Worm (Caenorhabditis elegans): ENCODE results near the gene C44B11.1.

C44B11.1 gene

DNA sequence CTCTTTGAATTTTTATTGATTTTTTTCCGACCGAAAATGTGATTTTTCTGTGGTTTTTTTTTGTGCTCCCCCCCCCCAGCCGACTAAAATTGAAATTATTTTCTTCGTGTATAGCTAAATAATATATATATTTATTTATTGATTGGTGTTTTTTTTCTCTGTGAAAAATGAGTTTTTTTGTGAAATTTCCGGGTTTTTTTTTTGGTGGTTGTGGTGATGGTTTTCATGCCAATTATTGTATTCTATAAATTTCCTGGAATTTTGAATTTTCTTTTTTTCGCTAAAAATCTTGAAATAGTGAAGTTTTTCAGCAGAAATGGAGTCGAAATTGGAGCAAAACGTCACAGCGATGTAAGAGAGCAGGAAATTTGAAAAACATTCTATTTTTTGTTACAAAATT, 28.3 kb downstream of the C44B11.1 start, which contains the start of gene lmtr-5:
Gene lmtr-5 (plus strand): TSS at position 301 of the 400 bp plus-strand sequence.
- TF ChIP-seq lin-40 (tag; optimal IDR thresholded peaks at IDR 0.05) (no peak), attf-6 (GFP tag; IDR thresholded peaks at IDR 0.05) (no peak), ceh-27 (GFP tag; optimal IDR thresholded peaks at IDR 0.05) (no peak), snpc-3.4 (tag; optimal IDR thresholded peaks at IDR 0.05) (no peak), rcor-1 (GFP tag; IDR thresholded peaks at IDR 0.05) (no peak), sptf-2 (GFP tag; optimal IDR thresholded peaks at IDR 0.05) (no peak), mxl-1 (tag; optimal IDR thresholded peaks at IDR 0.05) (no peak)

DNA sequence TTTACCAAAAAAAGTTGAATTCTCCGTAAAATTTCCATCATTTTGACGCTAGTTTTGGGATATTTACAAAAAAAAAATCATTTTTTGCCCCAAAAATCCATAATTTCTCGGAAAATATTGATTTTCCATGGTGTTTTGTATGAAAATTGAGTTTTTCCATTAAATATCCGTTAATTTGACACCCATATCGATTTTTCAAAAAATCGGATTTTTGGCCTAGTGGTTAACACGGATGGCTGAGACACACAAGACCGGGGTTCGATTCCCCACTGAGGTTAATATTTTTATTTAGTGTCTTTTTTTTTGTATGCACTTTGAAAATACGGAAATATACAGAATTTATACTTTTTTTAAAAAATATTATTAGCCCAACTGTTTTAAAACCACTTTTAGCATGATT, 30.2 kb downstream of the C44B11.1 start:
- no peak for TF ChIP-seq somi-1 (GFP tag; optimal IDR thresholded peaks at IDR 0.05)
- TF ChIP-seq tbp1 (GFP tag; optimal IDR thresholded peaks at IDR 0.05), result peak; percentile 76
- no peak for TF ChIP-seq lin-26 (GFP tag; IDR thresholded peaks at IDR 0.05)
- no peak for TF ChIP-seq F52B5.7 (tag; optimal IDR thresholded peaks at IDR 0.05)
- TF ChIP-seq B0261.1 (tag; optimal IDR thresholded peaks at IDR 0.05), result peak; percentile 50
- TF ChIP-seq snpc-4 (GFP tag; optimal IDR thresholded peaks at IDR 0.05), result no peak
- no peak for TF ChIP-seq snpc-4 (tag; optimal IDR thresholded peaks at IDR 0.05)
- TF ChIP-seq ztf-6 (GFP tag; IDR thresholded peaks at IDR 0.05), result no peak
- no peak for TF ChIP-seq rpc-1 (optimal IDR thresholded peaks at IDR 0.05)
- TF ChIP-seq rpc-1 (tag; optimal IDR thresholded peaks at IDR 0.05), result peak; percentile 64
- TF ChIP-seq C06A6.2 (GFP tag; conservative IDR thresholded peaks at IDR 0.05), result no peak
- TF ChIP-seq hmg-1.2 (GFP tag; IDR thresholded peaks at IDR 0.05), result 0 out of 2 replicates have a peak, but pooled peaks have one; percentile 20

DNA sequence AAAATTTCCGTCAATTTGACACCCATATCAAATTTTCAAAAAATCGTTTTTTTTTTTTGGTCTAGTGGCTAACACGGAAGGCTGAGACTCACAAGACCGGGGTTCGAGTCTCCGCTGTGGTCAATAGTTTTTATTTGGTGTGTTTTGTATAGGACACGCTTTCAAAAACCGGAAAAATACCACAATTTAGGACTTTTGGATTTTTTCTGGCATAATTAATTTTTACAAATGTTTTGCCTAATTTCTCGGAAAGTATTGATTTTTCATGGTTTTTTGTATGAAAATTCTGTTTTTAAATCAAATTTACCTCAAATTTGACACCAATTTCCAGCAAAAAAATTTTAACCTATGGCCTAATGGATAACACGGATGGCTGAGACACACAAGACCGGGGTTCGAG, 30.9 kb downstream of the C44B11.1 start, which contains the start of gene mks-1:
Gene mks-1 (plus strand): TSS at position 301 of the 400 bp plus-strand sequence.
- peak; percentile 15 for TF ChIP-seq him-1 (tag; optimal IDR thresholded peaks at IDR 0.05)
- TF ChIP-seq tbp1 (GFP tag; optimal IDR thresholded peaks at IDR 0.05), result peak; percentile 71
- TF ChIP-seq B0035.1 (tag; optimal IDR thresholded peaks at IDR 0.05), result no peak

DNA sequence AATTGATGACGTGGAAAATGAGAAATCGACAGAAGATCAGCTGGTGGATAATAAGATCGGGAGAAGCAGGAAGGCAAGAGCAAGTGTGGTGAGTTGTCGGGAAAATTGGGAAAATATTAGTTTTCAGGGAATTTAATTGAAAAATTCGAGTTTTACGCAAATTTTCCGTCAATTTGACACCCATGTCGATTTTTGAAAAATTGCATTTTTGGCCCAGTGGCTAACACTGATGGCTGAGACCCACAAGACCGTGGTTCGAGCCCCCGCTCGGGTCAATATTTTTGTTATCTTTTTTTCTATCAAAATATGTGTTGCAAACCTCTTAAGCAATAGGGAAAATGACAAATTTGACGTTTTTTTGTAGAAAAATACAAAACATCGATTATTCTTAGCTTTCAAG, 33.5 kb downstream of the C44B11.1 start:
- peak; percentile 36 for TF ChIP-seq rpc-1 (optimal IDR thresholded peaks at IDR 0.05)
- peak; percentile 66 for TF ChIP-seq rpc-1 (tag; optimal IDR thresholded peaks at IDR 0.05)
- TF ChIP-seq lin-26 (GFP tag; IDR thresholded peaks at IDR 0.05), result no peak
- TF ChIP-seq B0261.1 (tag; optimal IDR thresholded peaks at IDR 0.05), result peak; percentile 54
- peak; percentile 80 for TF ChIP-seq tbp1 (GFP tag; optimal IDR thresholded peaks at IDR 0.05)
- no peak for TF ChIP-seq him-1 (tag; optimal IDR thresholded peaks at IDR 0.05)

DNA sequence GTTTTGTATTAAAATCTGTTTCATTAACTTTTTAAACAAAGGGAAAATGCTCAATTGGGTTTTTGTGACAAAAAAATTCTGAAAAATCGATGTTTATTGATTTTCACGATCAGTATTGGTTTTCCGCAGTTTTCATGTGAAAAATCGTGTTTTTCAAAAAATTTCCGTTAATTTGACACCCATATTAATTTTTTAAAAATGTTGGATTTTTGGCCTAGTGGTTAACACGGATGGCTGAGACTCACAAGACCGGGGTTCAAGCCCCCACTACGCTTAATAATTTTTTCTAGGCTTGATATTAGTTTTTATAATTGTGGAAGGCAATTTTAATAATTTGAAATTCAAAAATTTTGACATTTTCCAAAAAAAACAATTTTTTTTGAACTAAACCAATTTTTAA, 35.6 kb downstream of the C44B11.1 start:
- TF ChIP-seq tbp1 (GFP tag; optimal IDR thresholded peaks at IDR 0.05) (peak; percentile 78), rpc-1 (optimal IDR thresholded peaks at IDR 0.05) (peak; percentile 25), rpc-1 (tag; optimal IDR thresholded peaks at IDR 0.05) (peak; percentile 58), snpc-4 (GFP tag; optimal IDR thresholded peaks at IDR 0.05) (no peak), snpc-4 (tag; optimal IDR thresholded peaks at IDR 0.05) (no peak), ceh-91 (GFP tag; IDR thresholded peaks at IDR 0.05) (no peak), B0261.1 (tag; optimal IDR thresholded peaks at IDR 0.05) (peak; percentile 46)

DNA sequence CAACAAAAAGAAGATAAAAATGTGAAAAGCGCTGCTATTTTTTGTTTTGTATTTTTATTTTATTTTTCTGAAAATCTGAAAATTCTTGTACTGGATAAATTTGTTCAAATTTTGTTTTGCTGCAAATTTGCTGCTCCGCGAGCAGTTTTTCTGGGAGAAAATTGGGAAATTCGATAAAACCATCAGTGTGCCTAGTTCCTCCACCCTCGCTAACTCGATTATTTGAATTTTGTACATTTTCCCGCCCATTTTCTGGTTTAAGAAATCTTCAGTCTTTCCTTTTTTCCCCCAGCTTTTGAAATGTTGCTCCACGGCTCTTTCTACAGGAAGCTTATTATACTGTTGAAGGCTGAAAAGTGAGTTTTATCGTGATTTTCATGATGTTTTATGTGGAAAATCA, 36.1 kb downstream of the C44B11.1 start, which contains the start of gene R148.8:
Gene R148.8 (plus strand): TSS at position 301 of the 400 bp plus-strand sequence.
- no peak for TF ChIP-seq akir-1 (GFP tag; optimal IDR thresholded peaks at IDR 0.05)
- no peak for TF ChIP-seq fkh-3 (tag; optimal IDR thresholded peaks at IDR 0.05)
- no peak for TF ChIP-seq F52B5.7 (tag; optimal IDR thresholded peaks at IDR 0.05)
- no peak for TF ChIP-seq F49E8.2 (tag; optimal IDR thresholded peaks at IDR 0.05; ENCODE audit: insufficient read depth)
- TF ChIP-seq unc-130 (GFP tag; optimal IDR thresholded peaks at IDR 0.05), result no peak
- TF ChIP-seq xnd-1 (tag; optimal IDR thresholded peaks at IDR 0.05), result no peak
- TF ChIP-seq gei-17 (GFP tag; optimal IDR thresholded peaks at IDR 0.05), result no peak
- no peak for TF ChIP-seq tbx-9 (tag; optimal IDR thresholded peaks at IDR 0.05; ENCODE audit: borderline replicate concordance)
- no peak for TF ChIP-seq lin-54 (GFP tag; optimal IDR thresholded peaks at IDR 0.05)
- TF ChIP-seq K11D2.4 (GFP tag; IDR thresholded peaks at IDR 0.05), result no peak
- TF ChIP-seq ceh-27 (GFP tag; optimal IDR thresholded peaks at IDR 0.05), result no peak
- TF ChIP-seq ceh-100 (GFP tag; IDR thresholded peaks at IDR 0.05), result no peak
- TF ChIP-seq ama-1 (optimal IDR thresholded peaks at IDR 0.05), result no peak
- no peak for TF ChIP-seq ama-1 (GFP tag; optimal IDR thresholded peaks at IDR 0.05)
- no peak for TF ChIP-seq T07F8.4 (tag; optimal IDR thresholded peaks at IDR 0.05)
- no peak for TF ChIP-seq attf-5 (GFP tag; optimal IDR thresholded peaks at IDR 0.05)
- TF ChIP-seq egrh-3 (GFP tag; IDR thresholded peaks at IDR 0.05), result no peak
- no peak for TF ChIP-seq B0261.1 (tag; optimal IDR thresholded peaks at IDR 0.05)

Data from whole organism, young adult.